Worm (Caenorhabditis elegans) whole organism, L3 larva: ENCODE measurements around the gene C06E1.9.

Experiments used
- R02D3.7 ChIP-seq: fragments of 150-350 bp; optimal IDR thresholded peaks from 2 replicates; lab custom pipeline; 2014; ENCODE audit warnings: missing biosample characterization, missing genetic modification characterization
- ZK546.5 ChIP-seq: sonication (generic microtip); optimal IDR thresholded peaks from 2 replicates; lab custom pipeline; 2017; ENCODE audit warnings: missing biosample characterization, missing genetic modification characterization
- ama-1 ChIP-seq: fragments of 150-350 bp; optimal IDR thresholded peaks from 2 replicates; lab custom pipeline; 2018
- ceh-16 ChIP-seq: sonication (generic microtip); optimal IDR thresholded peaks from 2 replicates; lab custom pipeline; 2017; ENCODE audit warnings: missing biosample characterization, missing genetic modification characterization
- ceh-9 ChIP-seq: sonication (generic microtip); optimal IDR thresholded peaks from 2 replicates; lab custom pipeline; 2018; ENCODE audit warnings: missing biosample characterization, missing genetic modification characterization
- daf-12 ChIP-seq: fragments of 150-350 bp; optimal IDR thresholded peaks from 2 replicates; lab custom pipeline; 2014; ENCODE audit warnings: missing biosample characterization, missing genetic modification reagents, missing genetic modification characterization
- egl-27 ChIP-seq: sonication (generic microtip); optimal IDR thresholded peaks from 4 replicates; lab custom pipeline; 2017; ENCODE audit warnings: missing biosample characterization, missing genetic modification reagents, missing genetic modification characterization
- elt-1 ChIP-seq: fragments of 150-350 bp; optimal IDR thresholded peaks from 2 replicates; lab custom pipeline; 2014; ENCODE audit warnings: missing biosample characterization, missing genetic modification characterization
- eor-1 ChIP-seq, 2 experiments: fragments of 150-350 bp; optimal IDR thresholded peaks; 2 replicates each; lab custom pipeline; 2014 to 2018; ENCODE audit warnings: missing biosample characterization in 2 of 2, missing genetic modification characterization in 2 of 2
- fkh-10 ChIP-seq: sonication (generic microtip); optimal IDR thresholded peaks from 2 replicates; lab custom pipeline; 2017; ENCODE audit warnings: missing biosample characterization, missing genetic modification reagents, missing genetic modification characterization
- fkh-2 ChIP-seq: fragments of 150-350 bp; optimal IDR thresholded peaks from 2 replicates; lab custom pipeline; 2014; ENCODE audit warnings: missing biosample characterization, missing genetic modification reagents, missing genetic modification characterization
- fos-1 ChIP-seq: fragments of 150-350 bp; optimal IDR thresholded peaks from 2 replicates; lab custom pipeline; 2014; ENCODE audit warnings: missing biosample characterization, missing genetic modification characterization
- hmg-11 ChIP-seq: sonication (generic microtip); optimal IDR thresholded peaks from 2 replicates; lab custom pipeline; 2016; ENCODE audit warnings: missing genetic modification characterization, missing compliant biosample characterization
- jun-1 ChIP-seq: fragments of 150-350 bp; optimal IDR thresholded peaks from 2 replicates; lab custom pipeline; 2014; ENCODE audit warnings: missing biosample characterization, missing genetic modification reagents, missing genetic modification characterization
- lin-15B ChIP-seq: fragments of 150-350 bp; optimal IDR thresholded peaks from 2 replicates; lab custom pipeline; 2014; ENCODE audit warnings: missing biosample characterization, missing genetic modification characterization
- lin-39 ChIP-seq: fragments of 150-350 bp; optimal IDR thresholded peaks from 2 replicates; lab custom pipeline; 2018; ENCODE audit warnings: missing biosample characterization, missing genetic modification reagents, missing genetic modification characterization
- lsy-12 ChIP-seq: sonication (generic microtip); optimal IDR thresholded peaks from 2 replicates; lab custom pipeline; 2016; ENCODE audit warnings: mild to moderate bottlenecking, missing genetic modification characterization, missing compliant biosample characterization
- mdl-1 ChIP-seq: fragments of 150-350 bp; optimal IDR thresholded peaks from 2 replicates; lab custom pipeline; 2014; ENCODE audit warnings: missing biosample characterization, missing genetic modification characterization
- mml-1 ChIP-seq: fragments of 150-350 bp; sonication (generic microtip); optimal IDR thresholded peaks from 3 replicates; lab custom pipeline; 2014; ENCODE audit warnings: missing biosample characterization, missing genetic modification characterization
- nfya-1 ChIP-seq: sonication (generic microtip); optimal IDR thresholded peaks from 2 replicates; lab custom pipeline; 2017; ENCODE audit warnings: missing genetic modification characterization, mild to moderate bottlenecking, missing compliant biosample characterization, antibody characterized with exemption, moderate library complexity; ENCODE audit not compliant: insufficient read depth
- nhr-12 ChIP-seq: fragments of 150-350 bp; optimal IDR thresholded peaks from 2 replicates; lab custom pipeline; 2014; ENCODE audit warnings: missing biosample characterization, missing genetic modification characterization
- nhr-23 ChIP-seq: fragments of 150-350 bp; optimal IDR thresholded peaks from 2 replicates; lab custom pipeline; 2014; ENCODE audit warnings: missing biosample characterization, missing genetic modification reagents, missing genetic modification characterization
- nhr-25 ChIP-seq: sonication (generic microtip); optimal IDR thresholded peaks from 2 replicates; lab custom pipeline; 2017; ENCODE audit warnings: missing biosample characterization, missing genetic modification characterization
- nhr-28 ChIP-seq: fragments of 150-350 bp; optimal IDR thresholded peaks from 2 replicates; lab custom pipeline; 2014; ENCODE audit warnings: missing biosample characterization, missing genetic modification characterization
- nhr-43 ChIP-seq: sonication (generic microtip); optimal IDR thresholded peaks from 2 replicates; lab custom pipeline; 2016; ENCODE audit warnings: mild to moderate bottlenecking, missing genetic modification characterization, missing compliant biosample characterization; ENCODE audit not compliant: poor library complexity, severe bottlenecking
- nhr-67 ChIP-seq: fragments of 150-350 bp; optimal IDR thresholded peaks from 2 replicates; lab custom pipeline; 2014; ENCODE audit warnings: missing biosample characterization, missing genetic modification characterization
- nhr-76 ChIP-seq: fragments of 150-350 bp; sonication (generic microtip); optimal IDR thresholded peaks from 5 replicates; lab custom pipeline; 2014; ENCODE audit warnings: missing biosample characterization, missing genetic modification characterization
- pha-4 ChIP-seq: fragments of 150-350 bp; optimal IDR thresholded peaks from 2 replicates; lab custom pipeline; 2014; ENCODE audit warnings: missing biosample characterization, missing genetic modification reagents, missing genetic modification characterization
- pqm-1 ChIP-seq: fragments of 150-350 bp; optimal IDR thresholded peaks from 2 replicates; lab custom pipeline; 2017; ENCODE audit warnings: missing biosample characterization, missing genetic modification characterization, inconsistent platforms
- sea-2 ChIP-seq: fragments of 150-350 bp; sonication (generic microtip); optimal IDR thresholded peaks from 4 replicates; lab custom pipeline; 2014; ENCODE audit warnings: missing biosample characterization, missing genetic modification reagents, missing genetic modification characterization
- skn-1 ChIP-seq: fragments of 150-350 bp; optimal IDR thresholded peaks from 2 replicates; lab custom pipeline; 2014; ENCODE audit warnings: missing biosample characterization, missing genetic modification characterization
- snpc-4 ChIP-seq: fragments of 150-350 bp; optimal IDR thresholded peaks from 2 replicates; lab custom pipeline; 2014; ENCODE audit warnings: missing biosample characterization, missing genetic modification characterization
- tbx-2 ChIP-seq: sonication (generic microtip); optimal IDR thresholded peaks from 2 replicates; lab custom pipeline; 2016; ENCODE audit warnings: mild to moderate bottlenecking, missing genetic modification characterization, missing compliant biosample characterization
- unc-39 ChIP-seq: sonication (generic microtip); optimal IDR thresholded peaks from 4 replicates; lab custom pipeline; 2017; ENCODE audit warnings: missing biosample characterization, missing genetic modification characterization
- unc-62 ChIP-seq: fragments of 150-350 bp; sonication (generic microtip); optimal IDR thresholded peaks from 4 replicates; lab custom pipeline; 2014; ENCODE audit warnings: missing biosample characterization, missing genetic modification reagents, missing genetic modification characterization
- ztf-11 ChIP-seq: fragments of 150-350 bp; optimal IDR thresholded peaks from 2 replicates; lab custom pipeline; 2014; ENCODE audit warnings: missing biosample characterization, missing genetic modification characterization

Gene C06E1.9

ce11 chrIII:8628405-8628982, 18.9 kb upstream of the C06E1.9 start, which contains the start of the genes polk-1 and gpr-1:
TSS of gene polk-1 (minus strand) at chrIII:8628590.
TSS of gene gpr-1 (plus strand) at chrIII:8628932.
- TF ChIP-seq lin-15B (tag; lab: Kevin White, UChicago) (peak; percentile 57), nfya-1 (tag; lab: Kevin White, UChicago) (peak; percentile 36), pqm-1 (no peak), snpc-4 (no peak), ztf-11 (tag; lab: Kevin White, UChicago) (no peak), ceh-16 (tag; lab: Kevin White, UChicago) (no peak), jun-1 (tag; lab: Kevin White, UChicago) (no peak), R02D3.7 (tag; lab: Kevin White, UChicago) (no peak), fos-1 (no peak), nhr-43 (no peak), daf-12 (no peak), lin-39 (tag; lab: Kevin White, UChicago) (peak; percentile 6), mml-1 (tag; lab: Kevin White, UChicago) (no peak), fkh-2 (tag; lab: Kevin White, UChicago) (no peak), nhr-12 (tag; lab: Kevin White, UChicago) (no peak)
- TF ChIP-seq, all 47 proteins: peak for 3

- TF ChIP-seq nhr-25 (peak; percentile 57), elt-1 (tag; lab: Kevin White, UChicago) (peak; percentile 16), daf-12 (no peak), egl-27 (no peak), fkh-2 (tag; lab: Kevin White, UChicago) (no peak), snpc-4 (no peak), skn-1 (tag; lab: Kevin White, UChicago) (no peak)
- TF ChIP-seq, all 47 proteins: peak for 2
These were observed 15.5 kb upstream of the C06E1.9 start for ce11 chrIII:8625125-8625524.

- TF ChIP-seq pha-4 (tag; lab: Kevin White, UChicago) (no peak), nhr-67 (no peak)
These were observed 12.9 kb upstream of the C06E1.9 start, which contains the start of gene ceh-16 for ce11 chrIII:8622435-8622834. TSS of gene ceh-16 (plus strand) at chrIII:8622735.

ce11 chrIII:8621982-8622381, 12.4 kb upstream of the C06E1.9 start:
- TF ChIP-seq skn-1 (tag; lab: Kevin White, UChicago) = no peak

ce11 chrIII:8621002-8621401, 11.4 kb upstream of the C06E1.9 start:
- TF ChIP-seq nhr-25 = peak; percentile 42
- no peak for TF ChIP-seq ama-1 (lab: Kevin White, UChicago)
- TF ChIP-seq nhr-23 (tag; lab: Kevin White, UChicago) = peak; percentile 30
- TF ChIP-seq nfya-1 (tag; lab: Kevin White, UChicago) = peak; percentile 87
- no peak for TF ChIP-seq hmg-11
- no peak for TF ChIP-seq sea-2 (GFP tag; lab: Kevin White, UChicago)
- TF ChIP-seq nhr-43 = no peak
- peak; percentile 94 for TF ChIP-seq elt-1 (tag; lab: Kevin White, UChicago)
- TF ChIP-seq, all 47 proteins: peak for 4

- TF ChIP-seq pqm-1 (no peak), hmg-11 (no peak), nfya-1 (tag; lab: Kevin White, UChicago) (no peak), nhr-28 (tag; lab: Kevin White, UChicago) (no peak), nhr-67 (no peak), mdl-1 (no peak), pha-4 (tag; lab: Kevin White, UChicago) (no peak), skn-1 (tag; lab: Kevin White, UChicago) (no peak), ceh-9 (tag; lab: Kevin White, UChicago) (no peak), fkh-10 (GFP tag; lab: Kevin White, UChicago) (no peak), fos-1 (no peak), lsy-12 (tag; lab: Kevin White, UChicago) (no peak), mml-1 (tag; lab: Kevin White, UChicago) (no peak), nhr-76 (tag; lab: Kevin White, UChicago) (no peak), ZK546.5 (no peak), ama-1 (lab: Kevin White, UChicago) (no peak), unc-39 (no peak), unc-62 (no peak), tbx-2 (tag; lab: Kevin White, UChicago) (no peak), eor-1 (tag; optimal IDR thresholded peaks at IDR 0.05; lab: Kevin White, UChicago) (no peak)
These were observed 10.7 kb upstream of the C06E1.9 start for ce11 chrIII:8620259-8620658.
